ENCODE assay signal across 1 fruit fly cellular context in genomic region chr3R:14749077-14749798, dm6.
TF ChIP-seq lines count a peak whose summit lies in the region.

No protein-coding gene starts in this region.

TF ChIP-seq in whole organism, embryonic, 481 proteins besides CTCF, POLR2A, EP300 and RAD21 (continued from another document and continues in another):
- peak; percentile 45; the same call in 1 of the 2 replicates for TF ChIP-seq HLH3B (GFP tag; IDR thresholded peaks at IDR 0.05; lab: Robert Waterston, UW)
- TF ChIP-seq insv (GFP tag; optimal IDR thresholded peaks at IDR 0.05; lab: Kevin White, UChicago): peak in 1 of 2 experiments; percentile 57
- peak; percentile 83 for TF ChIP-seq odd (GFP tag; optimal IDR thresholded peaks at IDR 0.05; lab: Kevin White, UChicago)
- TF ChIP-seq slp2 (GFP tag; optimal IDR thresholded peaks at IDR 0.05; lab: Kevin White, UChicago): peak; percentile 11
- no peak for TF ChIP-seq gt (GFP tag; IDR thresholded peaks at IDR 0.05; lab: Robert Waterston, UW)
- TF ChIP-seq slbo (GFP tag; IDR thresholded peaks at IDR 0.05; lab: Robert Waterston, UW): no peak
- TF ChIP-seq CG15073 (GFP tag; optimal IDR thresholded peaks at IDR 0.05; lab: Kevin White, UChicago): no peak
- TF ChIP-seq zfh2 (GFP tag; optimal IDR thresholded peaks at IDR 0.05; lab: Kevin White, UChicago): no peak
- peak; percentile 13 for TF ChIP-seq ftz-f1 (GFP tag; optimal IDR thresholded peaks at IDR 0.05; lab: Kevin White, UChicago)
- peak; percentile 41; the same call in 1 of the 2 replicates for TF ChIP-seq CG1024 (GFP tag; IDR thresholded peaks at IDR 0.05; lab: Robert Waterston, UW)
- no peak for TF ChIP-seq klu (GFP tag; IDR thresholded peaks at IDR 0.05; lab: Robert Waterston, UW)
- TF ChIP-seq Dll (GFP tag; IDR thresholded peaks at IDR 0.05; lab: Robert Waterston, UW; ENCODE audit: partially characterized antibody): peak; percentile 45; the same call in 1 of the 4 replicates
- no peak for TF ChIP-seq CG11456 (GFP tag; IDR thresholded peaks at IDR 0.05; lab: Robert Waterston, UW)
- TF ChIP-seq Chrac-16 (GFP tag; optimal IDR thresholded peaks at IDR 0.05; lab: Kevin White, UChicago): no peak
- TF ChIP-seq Dip3 (GFP tag; optimal IDR thresholded peaks at IDR 0.05; lab: Kevin White, UChicago): no peak
- TF ChIP-seq kah (GFP tag; optimal IDR thresholded peaks at IDR 0.05; lab: Kevin White, UChicago): peak; percentile 48
- no peak for TF ChIP-seq CG32772 (GFP tag; IDR thresholded peaks at IDR 0.05; lab: Robert Waterston, UW)
- peak in 1 of 2 experiments; percentile 22 for TF ChIP-seq tll (GFP tag; optimal IDR thresholded peaks at IDR 0.05; lab: Kevin White, UChicago)
- TF ChIP-seq CG33213 (GFP tag; optimal IDR thresholded peaks at IDR 0.05; lab: Kevin White, UChicago): peak; percentile 60
- peak; percentile 78 for TF ChIP-seq CG6854 (GFP tag; optimal IDR thresholded peaks at IDR 0.05; lab: Kevin White, UChicago)
- peak; percentile 1 for TF ChIP-seq CG17802 (tag; optimal IDR thresholded peaks at IDR 0.05; lab: Kevin White, UChicago)
- TF ChIP-seq cwo (GFP tag; optimal IDR thresholded peaks at IDR 0.05; lab: Kevin White, UChicago): peak; percentile 91
- peak; percentile 86 for TF ChIP-seq ac (GFP tag; optimal IDR thresholded peaks at IDR 0.05; lab: Kevin White, UChicago)
- peak; percentile 60 for TF ChIP-seq trem (tag; optimal IDR thresholded peaks at IDR 0.05; lab: Kevin White, UChicago)
- TF ChIP-seq bowl (GFP tag; IDR thresholded peaks at IDR 0.05; lab: Robert Waterston, UW): peak; percentile 33; the same call in 1 of the 2 replicates
- peak; percentile 85 for TF ChIP-seq CG6765 (GFP tag; optimal IDR thresholded peaks at IDR 0.05; lab: Kevin White, UChicago)
- no peak for TF ChIP-seq CG9932 (GFP tag; IDR thresholded peaks at IDR 0.05; lab: Robert Waterston, UW)
- peak; percentile 61; the same call in 2 of the 3 replicates for TF ChIP-seq zfh1 (GFP tag; IDR thresholded peaks at IDR 0.05; lab: Robert Waterston, UW)
- peak; percentile 68 for TF ChIP-seq sug (tag; optimal IDR thresholded peaks at IDR 0.05; lab: Kevin White, UChicago)
- peak; percentile 48 for TF ChIP-seq E2f2 (GFP tag; IDR thresholded peaks at IDR 0.05; lab: Robert Waterston, UW)
- peak; percentile 88 for TF ChIP-seq wek (GFP tag; optimal IDR thresholded peaks at IDR 0.05; lab: Kevin White, UChicago)
- TF ChIP-seq Nf-YC (tag; optimal IDR thresholded peaks at IDR 0.05; lab: Kevin White, UChicago): peak; percentile 48
- no peak for TF ChIP-seq BEAF-32 (GFP tag; optimal IDR thresholded peaks at IDR 0.05; lab: Kevin White, UChicago)
- TF ChIP-seq pnt (GFP tag; optimal IDR thresholded peaks at IDR 0.05; lab: Kevin White, UChicago): no peak
- no peak; the same call in 1 of the 2 replicates for TF ChIP-seq lmd (GFP tag; IDR thresholded peaks at IDR 0.05; lab: Robert Waterston, UW)
- TF ChIP-seq Rfx (GFP tag; IDR thresholded peaks at IDR 0.05; lab: Robert Waterston, UW): peak; percentile 67; the same call in 1 of the 2 replicates
- TF ChIP-seq chinmo (GFP tag; IDR thresholded peaks at IDR 0.05; lab: Robert Waterston, UW; ENCODE audit: partially characterized antibody): peak; percentile 92; the same call in 3 of the 4 replicates
- peak; percentile 88 for TF ChIP-seq CrebB (tag; optimal IDR thresholded peaks at IDR 0.05; lab: Kevin White, UChicago)
- peak; percentile 50 for TF ChIP-seq Blimp-1 (GFP tag; optimal IDR thresholded peaks at IDR 0.05; lab: Kevin White, UChicago)
- peak; percentile 50 for TF ChIP-seq CG12744 (GFP tag; optimal IDR thresholded peaks at IDR 0.05; lab: Kevin White, UChicago)
- peak; percentile 92 for TF ChIP-seq yki (optimal IDR thresholded peaks at IDR 0.05; lab: Kevin White, UChicago)
- peak; percentile 72 for TF ChIP-seq Sox100B (GFP tag; optimal IDR thresholded peaks at IDR 0.05; lab: Kevin White, UChicago)
- peak; percentile 65 for TF ChIP-seq oc (tag; optimal IDR thresholded peaks at IDR 0.05; lab: Kevin White, UChicago)
- peak; percentile 23; the same call in 1 of the 3 replicates for TF ChIP-seq CG14050 (GFP tag; IDR thresholded peaks at IDR 0.05; lab: Robert Waterston, UW)
- peak; percentile 43 for TF ChIP-seq Fer2 (tag; optimal IDR thresholded peaks at IDR 0.05; lab: Kevin White, UChicago)
- peak; percentile 94 for TF ChIP-seq chm (GFP tag; IDR thresholded peaks at IDR 0.05; lab: Robert Waterston, UW)
- TF ChIP-seq nerfin-2 (GFP tag; IDR thresholded peaks at IDR 0.05; lab: Robert Waterston, UW; ENCODE audit: partially characterized antibody): no peak
- peak; percentile 89 for TF ChIP-seq CG12299 (tag; optimal IDR thresholded peaks at IDR 0.05; lab: Kevin White, UChicago)
- no peak for TF ChIP-seq Hr3 (GFP tag; optimal IDR thresholded peaks at IDR 0.05; lab: Kevin White, UChicago)
- TF ChIP-seq Mrtf (GFP tag; IDR thresholded peaks at IDR 0.05; lab: Robert Waterston, UW): no peak
- TF ChIP-seq CG7372 (GFP tag; IDR thresholded peaks at IDR 0.05; lab: Robert Waterston, UW): no peak
- TF ChIP-seq Xbp1 (GFP tag; optimal IDR thresholded peaks at IDR 0.05; lab: Kevin White, UChicago): peak; percentile 56
- TF ChIP-seq Fer1 (GFP tag; optimal IDR thresholded peaks at IDR 0.05; lab: Kevin White, UChicago): peak; percentile 91
- TF ChIP-seq Taf1 (GFP tag; IDR thresholded peaks at IDR 0.05; lab: Robert Waterston, UW): no peak
- peak; percentile 74 for TF ChIP-seq CG31365 (tag; optimal IDR thresholded peaks at IDR 0.05; lab: Kevin White, UChicago)
- peak; percentile 23 for TF ChIP-seq repo (GFP tag; optimal IDR thresholded peaks at IDR 0.05; lab: Kevin White, UChicago)
- TF ChIP-seq CG32767 (GFP tag; IDR thresholded peaks at IDR 0.05; lab: Robert Waterston, UW): peak; percentile 74; the same call in 1 of the 2 replicates
- peak; percentile 76 for TF ChIP-seq nerfin-1 (tag; optimal IDR thresholded peaks at IDR 0.05; lab: Kevin White, UChicago)
- TF ChIP-seq Dp (GFP tag; optimal IDR thresholded peaks at IDR 0.05; lab: Kevin White, UChicago): no peak
- TF ChIP-seq CG8089 (GFP tag; optimal IDR thresholded peaks at IDR 0.05; lab: Kevin White, UChicago): peak; percentile 66
- TF ChIP-seq hkb (optimal IDR thresholded peaks at IDR 0.05; lab: Kevin White, UChicago): no peak
- TF ChIP-seq hkb (GFP tag; IDR thresholded peaks at IDR 0.05; lab: Robert Waterston, UW): peak; percentile 79
- peak; percentile 63 for TF ChIP-seq CG17829 (tag; optimal IDR thresholded peaks at IDR 0.05; lab: Kevin White, UChicago)
- no peak for TF ChIP-seq ham (GFP tag; IDR thresholded peaks at IDR 0.05; lab: Robert Waterston, UW)
- no peak for TF ChIP-seq CG5953 (GFP tag; IDR thresholded peaks at IDR 0.05; lab: Robert Waterston, UW)
- peak; percentile 58 for TF ChIP-seq onecut (GFP tag; IDR thresholded peaks at IDR 0.05; lab: Robert Waterston, UW)
- TF ChIP-seq CG4820 (GFP tag; optimal IDR thresholded peaks at IDR 0.05; lab: Kevin White, UChicago): no peak
- TF ChIP-seq CG11247 (GFP tag; IDR thresholded peaks at IDR 0.05; lab: Robert Waterston, UW): peak; percentile 33; the same call in 1 of the 2 replicates
- TF ChIP-seq Max (GFP tag; optimal IDR thresholded peaks at IDR 0.05; lab: Kevin White, UChicago): peak; percentile 71
- TF ChIP-seq Hr39 (optimal IDR thresholded peaks at IDR 0.05; lab: Kevin White, UChicago): no peak
- no peak for TF ChIP-seq vnd (GFP tag; IDR thresholded peaks at IDR 0.05; lab: Robert Waterston, UW; ENCODE audit: partially characterized antibody)
- TF ChIP-seq tgo (GFP tag; IDR thresholded peaks at IDR 0.05; lab: Robert Waterston, UW): no peak; the same call in 2 of the 3 replicates
- TF ChIP-seq CG17359 (tag; optimal IDR thresholded peaks at IDR 0.05; lab: Kevin White, UChicago): peak; percentile 73
- no peak for TF ChIP-seq phol (tag; optimal IDR thresholded peaks at IDR 0.05; lab: Kevin White, UChicago)
- TF ChIP-seq CG12236 (GFP tag; optimal IDR thresholded peaks at IDR 0.05; lab: Kevin White, UChicago): peak; percentile 64
- peak; percentile 6 for TF ChIP-seq CG10654 (GFP tag; optimal IDR thresholded peaks at IDR 0.05; lab: Kevin White, UChicago)
- TF ChIP-seq en (GFP tag; optimal IDR thresholded peaks at IDR 0.05; lab: Kevin White, UChicago): peak; percentile 59
- TF ChIP-seq Stat92E (GFP tag; optimal IDR thresholded peaks at IDR 0.05; lab: Kevin White, UChicago): peak in 1 of 3 experiments; percentile 75
- TF ChIP-seq Oli (tag; optimal IDR thresholded peaks at IDR 0.05; lab: Kevin White, UChicago): peak; percentile 26
- no peak for TF ChIP-seq Dip2 (GFP tag; IDR thresholded peaks at IDR 0.05; lab: Robert Waterston, UW)
- peak; percentile 61 for TF ChIP-seq CG12104 (GFP tag; optimal IDR thresholded peaks at IDR 0.05; lab: Kevin White, UChicago)
- TF ChIP-seq dpn (GFP tag; optimal IDR thresholded peaks at IDR 0.05; lab: Kevin White, UChicago): peak; percentile 33 to 47
- TF ChIP-seq CG10431 (GFP tag; optimal IDR thresholded peaks at IDR 0.05; lab: Kevin White, UChicago): peak; percentile 37
- TF ChIP-seq bbx (GFP tag; IDR thresholded peaks at IDR 0.05; lab: Robert Waterston, UW; ENCODE audit: partially characterized antibody): peak; percentile 76
- TF ChIP-seq mirr (GFP tag; optimal IDR thresholded peaks at IDR 0.05; lab: Kevin White, UChicago): peak; percentile 93
- TF ChIP-seq CG9817 (tag; optimal IDR thresholded peaks at IDR 0.05; lab: Kevin White, UChicago): peak; percentile 43
- TF ChIP-seq CG31441 (GFP tag; IDR thresholded peaks at IDR 0.05; lab: Robert Waterston, UW): peak; percentile 57; the same call in 1 of the 2 replicates
- no peak for TF ChIP-seq Ptx1 (GFP tag; IDR thresholded peaks at IDR 0.05; lab: Robert Waterston, UW)
- TF ChIP-seq ken (GFP tag; IDR thresholded peaks at IDR 0.05; lab: Robert Waterston, UW): peak; percentile 32; the same call in 1 of the 3 replicates
- TF ChIP-seq CG8765 (GFP tag; IDR thresholded peaks at IDR 0.05; lab: Robert Waterston, UW): no peak
- peak; percentile 63 for TF ChIP-seq CG4854 (GFP tag; optimal IDR thresholded peaks at IDR 0.05; lab: Kevin White, UChicago)
- peak; percentile 79 for TF ChIP-seq BtbVII (GFP tag; optimal IDR thresholded peaks at IDR 0.05; lab: Kevin White, UChicago)
- TF ChIP-seq zen2 (GFP tag; IDR thresholded peaks at IDR 0.05; lab: Robert Waterston, UW; ENCODE audit: partially characterized antibody): peak; percentile 17; the same call in 2 of the 3 replicates
- TF ChIP-seq tna (GFP tag; IDR thresholded peaks at IDR 0.05; lab: Robert Waterston, UW; ENCODE audit: partially characterized antibody): peak; percentile 42; the same call in 1 of the 2 replicates
- TF ChIP-seq Abd-B (GFP tag; optimal IDR thresholded peaks at IDR 0.05; lab: Kevin White, UChicago): no peak
- peak in 1 of 3 experiments; percentile 66 for TF ChIP-seq lola (GFP tag; optimal IDR thresholded peaks at IDR 0.05; lab: Kevin White, UChicago)
- peak; percentile 95 to 96 for TF ChIP-seq Trl (optimal IDR thresholded peaks at IDR 0.05; lab: Kevin White, UChicago)
- peak; percentile 80 for TF ChIP-seq Trl (GFP tag; optimal IDR thresholded peaks at IDR 0.05; lab: Kevin White, UChicago)
- TF ChIP-seq CG10959 (GFP tag; IDR thresholded peaks at IDR 0.05; lab: Robert Waterston, UW): no peak
- TF ChIP-seq Sry-β (GFP tag; optimal IDR thresholded peaks at IDR 0.05; lab: Kevin White, UChicago): peak; percentile 19
- no peak for TF ChIP-seq CG4282 (GFP tag; optimal IDR thresholded peaks at IDR 0.05; lab: Kevin White, UChicago)
- peak; percentile 85 for TF ChIP-seq PHDP (tag; optimal IDR thresholded peaks at IDR 0.05; lab: Kevin White, UChicago)
- no peak for TF ChIP-seq Lpt (GFP tag; optimal IDR thresholded peaks at IDR 0.05; lab: Kevin White, UChicago)
- TF ChIP-seq Atf-2 (GFP tag; optimal IDR thresholded peaks at IDR 0.05; lab: Kevin White, UChicago): peak; percentile 49
- TF ChIP-seq CG10321 (GFP tag; IDR thresholded peaks at IDR 0.05; lab: Robert Waterston, UW): no peak
- peak; percentile 74 for TF ChIP-seq run (tag; optimal IDR thresholded peaks at IDR 0.05; lab: Kevin White, UChicago)
- TF ChIP-seq CoRest (tag; optimal IDR thresholded peaks at IDR 0.05; lab: Kevin White, UChicago): peak; percentile 49
- peak; percentile 74 for TF ChIP-seq da (GFP tag; optimal IDR thresholded peaks at IDR 0.05; lab: Kevin White, UChicago)
- peak; percentile 81 for TF ChIP-seq gcm (GFP tag; optimal IDR thresholded peaks at IDR 0.05; lab: Kevin White, UChicago)
- peak; percentile 58 for TF ChIP-seq abd-A (tag; optimal IDR thresholded peaks at IDR 0.05; lab: Kevin White, UChicago)
- TF ChIP-seq Adf1 (GFP tag; IDR thresholded peaks at IDR 0.05; lab: Robert Waterston, UW): peak; percentile 58; the same call in 1 of the 2 replicates
- no peak for TF ChIP-seq pzg (GFP tag; optimal IDR thresholded peaks at IDR 0.05; lab: Kevin White, UChicago)
- no peak for TF ChIP-seq prd (optimal IDR thresholded peaks at IDR 0.05; lab: Kevin White, UChicago)
- no peak for TF ChIP-seq prd (GFP tag; IDR thresholded peaks at IDR 0.05; lab: Robert Waterston, UW)
- peak; percentile 35 for TF ChIP-seq Spps (tag; optimal IDR thresholded peaks at IDR 0.05; lab: Kevin White, UChicago)
- peak; percentile 14 for TF ChIP-seq fd96Cb (tag; optimal IDR thresholded peaks at IDR 0.05; lab: Kevin White, UChicago)
- TF ChIP-seq aop (GFP tag; IDR thresholded peaks at IDR 0.05; lab: Robert Waterston, UW): peak; percentile 61; the same call in 1 of the 2 replicates
- TF ChIP-seq schlank (tag; optimal IDR thresholded peaks at IDR 0.05; lab: Kevin White, UChicago): peak; percentile 85
- TF ChIP-seq CG9727 (GFP tag; optimal IDR thresholded peaks at IDR 0.05; lab: Kevin White, UChicago): peak; percentile 78
- TF ChIP-seq CG7963 (GFP tag; IDR thresholded peaks at IDR 0.05; lab: Robert Waterston, UW; ENCODE audit: partially characterized antibody): no peak
- no peak for TF ChIP-seq Six4 (GFP tag; optimal IDR thresholded peaks at IDR 0.05; lab: Kevin White, UChicago)
- TF ChIP-seq YL-1 (GFP tag; optimal IDR thresholded peaks at IDR 0.05; lab: Kevin White, UChicago): peak; percentile 61
- no peak for TF ChIP-seq esg (GFP tag; conservative IDR thresholded peaks at IDR 0.05; lab: Robert Waterston, UW)
- TF ChIP-seq CG14710 (tag; optimal IDR thresholded peaks at IDR 0.05; lab: Kevin White, UChicago): peak; percentile 68
- TF ChIP-seq psq (GFP tag; optimal IDR thresholded peaks at IDR 0.05; lab: Kevin White, UChicago): peak; percentile 27
- peak; percentile 63 for TF ChIP-seq Nf-YB (GFP tag; optimal IDR thresholded peaks at IDR 0.05; lab: Kevin White, UChicago)
- peak; percentile 87 for TF ChIP-seq kni (GFP tag; optimal IDR thresholded peaks at IDR 0.05; lab: Kevin White, UChicago)
- TF ChIP-seq CG8281 (tag; optimal IDR thresholded peaks at IDR 0.05; lab: Kevin White, UChicago): peak; percentile 68
- TF ChIP-seq Side (GFP tag; optimal IDR thresholded peaks at IDR 0.05; lab: Kevin White, UChicago): peak; percentile 62
